Worm (Caenorhabditis elegans) whole organism, young adult: Measurements from ENCODE around the gene fbxa-53.

ENCODE experiments used
- B0336.3 ChIP-seq: fragments of 200-800 bp; sonication (Bioruptor generic); IDR thresholded peaks from 2 replicates; pipeline ENCODE4 v1.3.6; 2022; ENCODE audit warnings: missing genetic modification characterization, missing compliant biosample characterization
- ZK185.1 ChIP-seq: sonication (generic microtip); optimal IDR thresholded peaks from 2 replicates; lab custom pipeline; 2016; ENCODE audit warnings: mild to moderate bottlenecking, missing genetic modification characterization, missing compliant biosample characterization; ENCODE audit not compliant: poor library complexity, severe bottlenecking
- attf-5 ChIP-seq: fragments of 200-800 bp; sonication (Bioruptor generic); optimal IDR thresholded peaks from 2 replicates; lab custom pipeline; 2018; ENCODE audit warnings: mild to moderate bottlenecking, missing genetic modification characterization, missing compliant biosample characterization
- dpff-1 ChIP-seq: sonication (generic microtip); optimal IDR thresholded peaks from 2 replicates; lab custom pipeline; 2017; ENCODE audit warnings: mild to moderate bottlenecking, missing genetic modification characterization, missing compliant biosample characterization
- madf-10 ChIP-seq: sonication (generic microtip); optimal IDR thresholded peaks from 2 replicates; lab custom pipeline; 2016; ENCODE audit warnings: mild to moderate bottlenecking, missing genetic modification characterization, missing compliant biosample characterization
- mcd-1 ChIP-seq: fragments of 200-800 bp; sonication (Bioruptor generic); IDR thresholded peaks from 2 replicates; pipeline ENCODE4 v1.3.6; 2022; ENCODE audit warnings: missing genetic modification reagents, missing genetic modification characterization, missing compliant biosample characterization
- mxl-1 ChIP-seq: sonication (generic microtip); optimal IDR thresholded peaks from 2 replicates; lab custom pipeline; 2016; ENCODE audit warnings: missing genetic modification characterization, missing compliant biosample characterization
- nhr-27 ChIP-seq: fragments of 200-800 bp; sonication (Bioruptor generic); optimal IDR thresholded peaks from 2 replicates; lab custom pipeline; 2018; ENCODE audit warnings: mild to moderate bottlenecking, missing genetic modification characterization, moderate library complexity, missing compliant biosample characterization
- snpc-1.1 ChIP-seq: sonication (generic microtip); optimal IDR thresholded peaks from 2 replicates; lab custom pipeline; 2017; ENCODE audit warnings: missing genetic modification characterization, mild to moderate bottlenecking, missing compliant biosample characterization, antibody characterized with exemption, moderate library complexity, missing genotype, missing genetic modification reagents; ENCODE audit not compliant: insufficient read depth
- unc-62 ChIP-seq: fragments of 150-350 bp; optimal IDR thresholded peaks from 2 replicates; lab custom pipeline; 2014; ENCODE audit warnings: missing biosample characterization, missing genetic modification reagents, missing genetic modification characterization

DNA sequence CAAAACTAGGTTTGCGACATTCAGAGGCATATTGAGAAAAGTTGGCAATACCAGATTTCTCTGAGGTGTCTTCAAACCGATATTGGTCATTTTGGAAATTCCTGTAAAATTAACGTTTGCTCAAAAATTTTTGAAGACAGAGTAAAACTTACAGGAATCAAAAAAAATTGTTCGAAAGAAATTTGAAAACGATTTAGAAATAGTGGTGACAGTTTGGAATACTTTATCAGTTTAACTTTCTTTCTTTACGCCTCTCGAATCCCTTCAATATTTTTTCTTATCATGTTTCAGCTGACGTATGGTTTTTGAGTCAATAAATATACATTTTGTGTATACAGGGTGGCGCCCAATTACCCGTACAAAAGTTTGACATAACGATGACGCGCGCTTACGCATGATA lies at the start of gene fbxa-53:
- no peak for TF ChIP-seq dpff-1 (tag; lab: Kevin White, UChicago)
- no peak for TF ChIP-seq madf-10
- TF ChIP-seq mcd-1 (GFP tag; lab: Robert Waterston, UW) = no peak
- TF ChIP-seq unc-62 (GFP tag; lab: Kevin White, UChicago) = no peak
- no peak for TF ChIP-seq ZK185.1 (tag; lab: Kevin White, UChicago)
- TF ChIP-seq mxl-1 = no peak
- no peak for TF ChIP-seq snpc-1.1
- TF ChIP-seq B0336.3 (GFP tag; lab: Robert Waterston, UW) = no peak
- TF ChIP-seq attf-5 (GFP tag; lab: Kevin White, UChicago) = no peak
- no peak for TF ChIP-seq nhr-27
